Worm (Caenorhabditis elegans): ENCODE measurements around the gene Y43C5A.7.

DNA sequence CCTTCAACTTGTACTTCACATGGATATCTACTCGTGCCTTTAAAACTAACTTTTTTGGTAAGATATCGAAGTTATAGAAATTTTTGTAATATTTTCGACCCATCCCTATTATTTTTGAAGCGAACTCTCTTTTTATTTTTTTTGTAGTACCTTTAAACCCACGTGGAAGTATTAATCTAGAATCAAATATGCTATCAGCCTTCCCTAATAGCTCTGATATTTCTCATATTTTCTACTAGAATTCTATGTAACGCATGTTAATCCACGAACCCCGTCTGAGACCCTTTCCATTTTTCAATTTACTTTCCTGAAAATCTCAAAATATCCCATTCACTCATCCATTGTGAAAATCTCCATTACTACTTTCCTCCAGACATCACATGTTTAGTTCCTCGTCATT is 3.7 kb upstream of the Y43C5A.7 start:
- TF ChIP-seq lin-15B (tag; optimal IDR thresholded peaks at IDR 0.05): no peak
- no peak for TF ChIP-seq unc-62 (GFP tag; optimal IDR thresholded peaks at IDR 0.05)
- no peak for TF ChIP-seq nhr-67 (tag; optimal IDR thresholded peaks at IDR 0.05)
- no peak for TF ChIP-seq ama-1 (optimal IDR thresholded peaks at IDR 0.05)
